Fruit fly (Drosophila melanogaster) whole organism, embryonic: ENCODE measurements around the gene CG13046.

Experiments
- Asciz ChIP-seq: fragments of 200-800 bp; sonication (Bioruptor generic); optimal IDR thresholded peaks from 2 replicates; lab custom pipeline; 2017; ENCODE audit warnings: missing biosample characterization, mild to moderate bottlenecking, missing genetic modification characterization, missing genetic modification reagents
- Awh ChIP-seq: fragments of 200-800 bp; sonication (Bioruptor generic); IDR thresholded peaks from 2 replicates; pipeline ENCODE4, ENCODE4 v1.3.6; 2022; ENCODE audit warnings: missing biosample characterization, missing genetic modification characterization
- B-H2 ChIP-seq: fragments of 200-800 bp; sonication (Bioruptor generic); optimal IDR thresholded peaks from 2 replicates; lab custom pipeline; 2018; ENCODE audit warnings: missing biosample characterization, mild to moderate bottlenecking, missing genetic modification characterization
- BtbVII ChIP-seq: fragments of 200-800 bp; sonication (Bioruptor generic); optimal IDR thresholded peaks from 3 replicates; lab custom pipeline; 2017; ENCODE audit warnings: missing biosample characterization, mild to moderate bottlenecking, missing genetic modification characterization
- CG10431 ChIP-seq: fragments of 200-800 bp; sonication (Bioruptor generic); optimal IDR thresholded peaks from 3 replicates; lab custom pipeline; 2018; ENCODE audit warnings: missing biosample characterization, mild to moderate bottlenecking, missing genetic modification characterization
- CG11247 ChIP-seq: fragments of 200-800 bp; sonication (Bioruptor generic); IDR thresholded peaks from 2 replicates; pipeline ENCODE4 v1.3.6; 2022; ENCODE audit warnings: missing biosample characterization, missing genetic modification characterization
- CG13123 ChIP-seq: fragments of 200-800 bp; sonication (Bioruptor generic); optimal IDR thresholded peaks from 2 replicates; lab custom pipeline; 2016; ENCODE audit warnings: missing biosample characterization, missing genetic modification characterization
- CG14014 ChIP-seq: fragments of 200-800 bp; sonication (Bioruptor generic); IDR thresholded peaks from 2 replicates; pipeline ENCODE4 v1.3.6; 2022; ENCODE audit warnings: missing biosample characterization, missing genetic modification characterization
- CG14965 ChIP-seq: fragments of 200-800 bp; sonication (Bioruptor generic); optimal IDR thresholded peaks from 2 replicates; lab custom pipeline; 2016; ENCODE audit warnings: missing biosample characterization, missing genetic modification characterization, borderline replicate concordance
- CG15073 ChIP-seq: fragments of 200-800 bp; sonication (Bioruptor generic); optimal IDR thresholded peaks from 2 replicates; lab custom pipeline; 2016; ENCODE audit warnings: missing biosample characterization, missing genetic modification characterization
- CG17912 ChIP-seq: fragments of 200-800 bp; sonication (Bioruptor generic); optimal IDR thresholded peaks from 2 replicates; lab custom pipeline; 2018; ENCODE audit warnings: missing biosample characterization, mild to moderate bottlenecking, missing genetic modification characterization
- CG18262 ChIP-seq: fragments of 200-800 bp; optimal IDR thresholded peaks from 3 replicates; lab custom pipeline; 2019; ENCODE audit warnings: missing biosample characterization, mild to moderate bottlenecking, missing genetic modification characterization, moderate library complexity
- CG2678 ChIP-seq: fragments of 200-800 bp; sonication (Bioruptor generic); optimal IDR thresholded peaks from 3 replicates; lab custom pipeline; 2019; ENCODE audit warnings: missing biosample characterization, mild to moderate bottlenecking, missing genetic modification characterization, moderate library complexity
- CG2712 ChIP-seq: fragments of 200-800 bp; optimal IDR thresholded peaks from 3 replicates; lab custom pipeline; 2019; ENCODE audit warnings: missing biosample characterization, mild to moderate bottlenecking, missing genetic modification characterization, moderate library complexity
- CG3726 ChIP-seq: fragments of 200-800 bp; sonication (Bioruptor generic); IDR thresholded peaks from 3 replicates; pipeline ENCODE4, ENCODE4 v1.3.6; 2022; ENCODE audit warnings: missing biosample characterization, missing genetic modification characterization
- CG3995 ChIP-seq: fragments of 200-800 bp; sonication (Bioruptor generic); optimal IDR thresholded peaks from 3 replicates; lab custom pipeline; 2016; ENCODE audit warnings: missing biosample characterization, missing genetic modification characterization
- CG42726 ChIP-seq: fragments of 200-800 bp; sonication (Bioruptor generic); IDR thresholded peaks from 2 replicates; pipeline ENCODE4 v1.3.6; 2022; ENCODE audit warnings: missing biosample characterization, missing genetic modification characterization; ENCODE audit not compliant: partially characterized antibody
- CG43689 ChIP-seq: fragments of 200-800 bp; sonication (Bioruptor generic); IDR thresholded peaks from 2 replicates; pipeline ENCODE4 v1.3.6; 2022; ENCODE audit warnings: missing biosample characterization, missing genetic modification characterization
- CG5953 ChIP-seq: fragments of 200-800 bp; sonication (Bioruptor generic); IDR thresholded peaks from 2 replicates; pipeline ENCODE4 v1.3.6; 2022; ENCODE audit warnings: missing biosample characterization, missing genetic modification characterization
- CG7372 ChIP-seq: fragments of 200-800 bp; sonication (Bioruptor generic); IDR thresholded peaks from 2 replicates; pipeline ENCODE4 v1.3.6; 2022; ENCODE audit warnings: missing biosample characterization, missing genetic modification characterization
- GATAe ChIP-seq: fragments of 200-800 bp; sonication (Bioruptor generic); conservative IDR thresholded peaks from 2 replicates; pipeline ENCODE4 v1.3.6; 2022; ENCODE audit warnings: missing biosample characterization, missing genetic modification characterization
- Hey ChIP-seq: fragments of 200-800 bp; sonication (Bioruptor generic); optimal IDR thresholded peaks from 3 replicates; lab custom pipeline; 2018; ENCODE audit warnings: missing biosample characterization, mild to moderate bottlenecking, missing genetic modification characterization
- Lhr ChIP-seq: fragments of 200-800 bp; sonication (Bioruptor generic); optimal IDR thresholded peaks from 3 replicates; lab custom pipeline; 2017; ENCODE audit warnings: mild to moderate bottlenecking, missing biosample characterization, missing genetic modification reagents, missing genetic modification characterization
- Meics ChIP-seq: fragments of 200-800 bp; sonication (Bioruptor generic); optimal IDR thresholded peaks from 2 replicates; lab custom pipeline; 2017; ENCODE audit warnings: missing biosample characterization, mild to moderate bottlenecking, missing genetic modification characterization
- Neu2 ChIP-seq: fragments of 200-800 bp; sonication (Bioruptor generic); optimal IDR thresholded peaks from 3 replicates; lab custom pipeline; 2016; ENCODE audit warnings: missing biosample characterization, missing genetic modification characterization, borderline replicate concordance
- Nf-YC ChIP-seq: fragments of 200-800 bp; optimal IDR thresholded peaks from 3 replicates; lab custom pipeline; 2019; ENCODE audit warnings: missing biosample characterization, mild to moderate bottlenecking, missing genetic modification characterization, moderate library complexity
- Opbp ChIP-seq: fragments of 200-800 bp; sonication (Bioruptor generic); IDR thresholded peaks from 3 replicates; pipeline ENCODE4 v1.3.6; 2022; ENCODE audit warnings: missing biosample characterization, missing genetic modification characterization; ENCODE audit not compliant: partially characterized antibody
- Sox100B ChIP-seq: fragments of 200-800 bp; sonication (Bioruptor generic); optimal IDR thresholded peaks from 3 replicates; lab custom pipeline; 2018; ENCODE audit warnings: missing biosample characterization, mild to moderate bottlenecking, missing genetic modification characterization
- Xbp1 ChIP-seq: fragments of 200-800 bp; sonication (Bioruptor generic); optimal IDR thresholded peaks from 3 replicates; lab custom pipeline; 2016; ENCODE audit warnings: missing biosample characterization, mild to moderate bottlenecking, missing genetic modification characterization
- bab2 ChIP-seq: fragments of 200-800 bp; sonication (Bioruptor generic); optimal IDR thresholded peaks from 2 replicates; lab custom pipeline; 2016; ENCODE audit warnings: missing biosample characterization, missing genetic modification characterization
- bsh ChIP-seq, 2 experiments: fragments of 200-800 bp; sonication (Bioruptor generic); optimal IDR thresholded peaks; 2 replicates each; lab custom pipeline; 2017 to 2018; ENCODE audit warnings: mild to moderate bottlenecking in 2 of 2, missing biosample characterization in 2 of 2, missing genetic modification characterization in 2 of 2, moderate library complexity in 1 of 2
- btn ChIP-seq: fragments of 200-800 bp; sonication (Bioruptor generic); optimal IDR thresholded peaks from 2 replicates; lab custom pipeline; 2016; ENCODE audit warnings: missing biosample characterization, missing genetic modification characterization
- corto ChIP-seq: fragments of 200-800 bp; sonication (Bioruptor generic); optimal IDR thresholded peaks from 2 replicates; lab custom pipeline; 2016; ENCODE audit warnings: missing biosample characterization, mild to moderate bottlenecking, missing genetic modification characterization, moderate library complexity
- dan ChIP-seq: fragments of 200-800 bp; sonication (Bioruptor generic); IDR thresholded peaks from 2 replicates; pipeline ENCODE4 v1.3.6; 2022; ENCODE audit warnings: missing biosample characterization, missing genetic modification characterization
- dpn ChIP-seq, 2 experiments: fragments of 200-800 bp; sonication (Bioruptor generic); optimal IDR thresholded peaks; 3 replicates each; lab custom pipeline; 2016; ENCODE audit warnings: missing biosample characterization in 2 of 2, missing genetic modification characterization in 2 of 2
- gcm2 ChIP-seq: fragments of 200-800 bp; sonication (Bioruptor generic); optimal IDR thresholded peaks from 2 replicates; lab custom pipeline; 2016; ENCODE audit warnings: missing biosample characterization, missing genetic modification characterization
- ham ChIP-seq: fragments of 200-800 bp; sonication (Bioruptor generic); IDR thresholded peaks from 2 replicates; pipeline ENCODE4 v1.3.6; 2022; ENCODE audit warnings: missing biosample characterization, missing genetic modification characterization
- insv ChIP-seq, 2 experiments: fragments of 200-800 bp; sonication (Bioruptor generic); optimal IDR thresholded peaks; 3 replicates each; lab custom pipeline; 2016 to 2018; ENCODE audit warnings: missing biosample characterization in 2 of 2, missing genetic modification characterization in 2 of 2
- jigr1 ChIP-seq: fragments of 200-800 bp; sonication (Bioruptor generic); IDR thresholded peaks from 3 replicates; pipeline ENCODE4 v1.3.6; 2022; ENCODE audit warnings: missing biosample characterization, missing genetic modification characterization
- lov ChIP-seq, 2 experiments: fragments of 200-800 bp in 1 of 2; fragments of >200 bp in 1 of 2; sonication (Bioruptor generic) in 1 of 2; IDR thresholded peaks in 1 of 2; optimal IDR thresholded peaks in 1 of 2; 2 replicates in 1 of 2; 3 replicates in 1 of 2; pipeline versions ENCODE4 v1.3.6 to Lab custom; 2017 to 2022; ENCODE audit warnings: missing biosample characterization in 1 of 2, missing genetic modification characterization in 1 of 2
- nom ChIP-seq: fragments of 200-800 bp; sonication (Bioruptor generic); optimal IDR thresholded peaks from 2 replicates; lab custom pipeline; 2017; ENCODE audit warnings: missing biosample characterization, missing genetic modification characterization, mild to moderate bottlenecking, moderate library complexity, missing genetic modification reagents
- odd ChIP-seq: fragments of 200-800 bp; sonication (Bioruptor generic); optimal IDR thresholded peaks from 2 replicates; lab custom pipeline; 2017; ENCODE audit warnings: missing biosample characterization, mild to moderate bottlenecking, missing genetic modification characterization
- onecut ChIP-seq: fragments of 200-800 bp; sonication (Bioruptor generic); IDR thresholded peaks from 2 replicates; pipeline ENCODE4 v1.3.6; 2022; ENCODE audit warnings: missing biosample characterization, missing genetic modification characterization
- org-1 ChIP-seq: fragments of 200-800 bp; sonication (Bioruptor generic); optimal IDR thresholded peaks from 2 replicates; lab custom pipeline; 2017; ENCODE audit warnings: missing biosample characterization, missing genetic modification characterization
- p53 ChIP-seq: fragments of 200-800 bp; sonication (Bioruptor generic); optimal IDR thresholded peaks from 2 replicates; lab custom pipeline; 2016; ENCODE audit warnings: missing biosample characterization, missing genetic modification characterization
- phol ChIP-seq: fragments of 200-800 bp; sonication (Bioruptor generic); optimal IDR thresholded peaks from 3 replicates; lab custom pipeline; 2018; ENCODE audit warnings: missing biosample characterization, mild to moderate bottlenecking, missing genetic modification characterization, moderate library complexity
- row ChIP-seq: fragments of 200-800 bp; sonication (Bioruptor generic); IDR thresholded peaks from 3 replicates; pipeline ENCODE4 v1.3.6; 2022; ENCODE audit warnings: missing biosample characterization, missing genetic modification characterization
- sug ChIP-seq: fragments of 200-800 bp; optimal IDR thresholded peaks from 2 replicates; lab custom pipeline; 2019; ENCODE audit warnings: missing biosample characterization, mild to moderate bottlenecking, missing genetic modification characterization, moderate library complexity
- toy ChIP-seq: fragments of 200-800 bp; sonication (Bioruptor generic); IDR thresholded peaks from 2 replicates; pipeline ENCODE4 v1.3.6; 2022; ENCODE audit warnings: missing biosample characterization, missing genetic modification characterization
- vnd ChIP-seq: fragments of 200-800 bp; sonication (Bioruptor generic); IDR thresholded peaks from 3 replicates; pipeline ENCODE4 v1.3.6; 2022; ENCODE audit warnings: missing biosample characterization, missing genetic modification characterization; ENCODE audit not compliant: partially characterized antibody
- z ChIP-seq: fragments of 200-800 bp; sonication (Bioruptor generic); IDR thresholded peaks from 3 replicates; pipeline ENCODE4 v1.3.6; 2022; ENCODE audit warnings: missing biosample characterization, missing genetic modification characterization

Gene CG13046

DNA sequence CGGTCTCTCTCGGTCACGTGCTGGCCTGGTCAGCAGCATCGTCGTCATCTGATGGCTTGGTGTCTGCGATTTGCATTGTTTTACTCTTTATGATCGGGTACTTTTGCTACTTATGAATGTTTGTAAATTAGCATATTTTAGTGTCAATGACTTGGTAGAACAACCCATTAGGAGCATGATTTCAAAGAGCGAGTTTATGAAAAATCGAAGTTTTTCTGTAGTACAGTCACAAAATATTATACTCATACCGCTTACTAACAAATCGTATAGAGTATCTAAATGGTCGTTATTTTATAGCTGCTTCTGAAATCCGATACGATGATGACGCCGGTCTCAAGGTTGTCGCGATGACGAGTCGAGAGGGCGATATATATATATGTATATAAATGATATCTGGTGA lies 2.0 kb downstream of the CG13046 start (continued):
- TF ChIP-seq sug (tag; lab: Kevin White, UChicago) (no peak), gcm2 (no peak), z (GFP tag; lab: Robert Waterston, UW) (no peak), Nf-YC (tag; lab: Kevin White, UChicago) (no peak), org-1 (GFP tag; lab: Kevin White, UChicago) (no peak), toy (GFP tag; lab: Robert Waterston, UW) (no peak), Lhr (GFP tag; lab: Kevin White, UChicago) (no peak), Opbp (GFP tag; lab: Robert Waterston, UW) (no peak), CG18262 (tag; lab: Kevin White, UChicago) (no peak), CG10431 (GFP tag; lab: Kevin White, UChicago) (no peak), Sox100B (GFP tag; lab: Kevin White, UChicago) (no peak), CG2678 (tag; lab: Kevin White, UChicago) (peak; percentile 61), onecut (GFP tag; lab: Robert Waterston, UW) (no peak), CG14965 (GFP tag; lab: Kevin White, UChicago) (no peak), CG43689 (no peak), corto (no peak), lov (optimal IDR thresholded peaks at IDR 0.05; lab: Kevin White, UChicago) (no peak), lov (GFP tag; IDR thresholded peaks at IDR 0.05; lab: Robert Waterston, UW) (no peak), CG3995 (GFP tag; lab: Kevin White, UChicago) (no peak), Xbp1 (peak; percentile 10), btn (GFP tag; lab: Kevin White, UChicago) (no peak), GATAe (GFP tag; lab: Robert Waterston, UW) (no peak), jigr1 (GFP tag; lab: Robert Waterston, UW) (no peak), CG13123 (GFP tag; lab: Kevin White, UChicago) (no peak), Asciz (GFP tag; lab: Kevin White, UChicago) (no peak), CG42726 (GFP tag; lab: Robert Waterston, UW) (no peak), phol (tag; lab: Kevin White, UChicago) (peak; percentile 28), p53 (GFP tag; lab: Kevin White, UChicago) (no peak), Awh (GFP tag; lab: Robert Waterston, UW) (no peak), insv (GFP tag; optimal IDR thresholded peaks at IDR 0.05; lab: Kevin White, UChicago) (no peak), dan (GFP tag; lab: Robert Waterston, UW) (no peak), Hey (tag; lab: Kevin White, UChicago) (no peak), B-H2 (GFP tag; lab: Kevin White, UChicago) (no peak), CG5953 (no peak), vnd (GFP tag; lab: Robert Waterston, UW) (no peak), CG2712 (no peak), bsh (GFP tag; optimal IDR thresholded peaks at IDR 0.05; lab: Kevin White, UChicago) (peak; percentile 12 to 16), CG14014 (GFP tag; lab: Robert Waterston, UW) (no peak; the same call in 1 of the 2 replicates), row (peak; percentile 66), CG3726 (GFP tag; lab: Robert Waterston, UW) (no peak), CG7372 (GFP tag; lab: Robert Waterston, UW) (no peak), nom (GFP tag; lab: Kevin White, UChicago) (peak; percentile 46), Neu2 (GFP tag; lab: Kevin White, UChicago) (no peak), bab2 (GFP tag; lab: Kevin White, UChicago) (no peak), CG17912 (no peak), CG11247 (GFP tag; lab: Robert Waterston, UW) (no peak), dpn (GFP tag; optimal IDR thresholded peaks at IDR 0.05; lab: Kevin White, UChicago) (peak in 1 of 2 experiments; percentile 1), BtbVII (GFP tag; lab: Kevin White, UChicago) (no peak), Meics (GFP tag; lab: Kevin White, UChicago) (no peak), ham (no peak), odd (GFP tag; lab: Kevin White, UChicago) (no peak), CG15073 (GFP tag; lab: Kevin White, UChicago) (no peak)
